Fruit fly (Drosophila melanogaster): ENCODE results near the gene CG31650.

Gene CG31650

DNA sequence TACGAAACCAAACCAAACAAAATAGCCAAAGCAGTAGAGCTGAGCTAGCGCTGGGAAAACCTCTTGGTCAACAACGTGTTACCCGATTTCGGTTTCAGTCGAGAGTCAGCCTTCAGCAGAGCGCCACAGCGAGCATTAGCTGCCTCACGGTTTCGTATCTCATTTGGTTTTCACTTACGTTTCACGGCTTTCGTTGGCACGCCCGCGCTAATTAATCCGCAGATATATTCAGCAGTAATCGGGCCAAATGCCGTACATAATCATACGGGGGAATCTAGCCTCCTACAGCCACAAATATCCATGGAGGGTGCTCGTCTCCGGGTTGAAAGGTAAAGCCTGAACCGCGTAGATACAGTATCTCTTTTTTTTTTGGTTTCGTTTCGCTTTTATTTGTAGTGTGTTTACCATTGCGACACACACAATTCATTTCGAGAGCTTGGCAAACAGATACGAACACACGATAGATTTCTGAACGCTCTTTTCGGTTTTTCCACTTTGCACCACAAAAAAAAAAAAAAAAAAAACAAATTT is at the start of gene CG31650:
Gene CG31650 (minus strand): TSS at position 352 of the 531 bp plus-strand sequence.
- no peak for TF ChIP-seq h (optimal IDR thresholded peaks at IDR 0.05)
- no peak for TF ChIP-seq ttk (optimal IDR thresholded peaks at IDR 0.05)
- no peak for TF ChIP-seq insv (optimal IDR thresholded peaks at IDR 0.05)
- TF ChIP-seq Myc (optimal IDR thresholded peaks at IDR 0.05) = no peak
- TF ChIP-seq Sin3A (optimal IDR thresholded peaks at IDR 0.05) = no peak
- TF ChIP-seq psq (optimal IDR thresholded peaks at IDR 0.05) = no peak

DNA sequence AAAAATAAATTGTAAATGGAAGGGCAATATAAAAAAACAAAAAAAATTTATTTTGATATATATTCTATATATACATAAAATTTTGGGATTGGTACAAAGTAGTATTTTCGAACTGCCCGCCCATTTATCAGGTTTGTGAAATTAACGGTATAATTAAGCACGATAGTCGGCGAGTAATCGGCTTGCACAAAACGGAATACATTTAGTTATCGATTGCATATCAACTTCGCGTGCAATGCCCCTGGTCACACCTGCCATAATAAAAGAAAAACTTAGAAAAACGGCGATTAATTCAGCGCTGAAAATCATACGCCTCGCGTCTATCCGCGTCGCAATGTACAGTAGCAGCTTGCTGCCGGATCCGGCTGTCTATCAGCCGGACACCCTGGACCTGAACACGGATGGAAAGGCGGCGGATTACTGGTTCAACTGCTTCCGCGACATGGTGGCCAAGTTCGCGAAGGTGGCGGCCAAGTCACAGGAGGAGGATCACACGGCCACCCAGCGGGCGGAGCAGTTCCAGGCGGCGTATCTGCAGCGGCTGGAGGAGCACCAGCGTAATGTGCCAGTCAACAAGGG is 49.3 kb upstream of the CG31650 start, which contains the start of gene CG5828:
Gene CG5828 (plus strand): TSS at position 205 of the 579 bp plus-strand sequence.
- TF ChIP-seq psq (optimal IDR thresholded peaks at IDR 0.05) (no peak), insv (optimal IDR thresholded peaks at IDR 0.05) (no peak), h (optimal IDR thresholded peaks at IDR 0.05) (no peak), ttk (optimal IDR thresholded peaks at IDR 0.05) (no peak), Sin3A (optimal IDR thresholded peaks at IDR 0.05) (no peak), Myc (optimal IDR thresholded peaks at IDR 0.05) (no peak)

DNA sequence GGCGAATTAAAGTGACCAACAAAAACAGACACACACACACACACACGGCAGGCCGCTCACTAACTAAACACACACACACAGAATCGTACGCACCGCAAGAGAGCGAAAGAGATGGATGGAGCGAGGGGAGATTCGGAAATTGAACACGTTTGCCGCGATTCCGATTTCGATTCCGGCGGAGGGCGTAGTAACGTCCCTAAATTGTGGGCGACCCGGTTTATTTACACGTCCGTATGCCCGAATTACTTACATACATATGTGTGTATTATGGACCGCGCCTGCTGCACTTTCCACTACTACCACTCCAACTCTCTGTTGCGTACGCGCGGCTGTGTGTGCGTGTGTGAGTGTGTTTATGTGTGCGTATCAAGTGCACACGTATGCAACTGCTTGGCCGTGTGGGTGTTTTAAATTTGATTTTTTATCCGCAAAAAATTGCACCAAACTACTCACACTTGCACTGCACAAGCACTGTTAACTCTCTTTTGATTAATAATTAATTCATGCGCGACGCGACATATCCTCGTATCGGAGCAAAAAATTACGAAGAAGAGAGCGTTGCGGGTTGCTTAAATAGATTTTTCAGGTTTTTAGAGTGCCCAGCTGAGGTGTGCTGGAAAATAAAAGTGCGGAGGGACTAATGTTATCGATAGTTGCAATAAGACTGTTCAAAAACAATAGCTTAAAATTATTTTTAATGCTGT is 48.6 kb upstream of the CG31650 start, which contains the start of gene Pgant5:
Gene Pgant5 (minus strand): TSS at position 601 of the 704 bp plus-strand sequence.
- no peak for TF ChIP-seq ttk (optimal IDR thresholded peaks at IDR 0.05)

DNA sequence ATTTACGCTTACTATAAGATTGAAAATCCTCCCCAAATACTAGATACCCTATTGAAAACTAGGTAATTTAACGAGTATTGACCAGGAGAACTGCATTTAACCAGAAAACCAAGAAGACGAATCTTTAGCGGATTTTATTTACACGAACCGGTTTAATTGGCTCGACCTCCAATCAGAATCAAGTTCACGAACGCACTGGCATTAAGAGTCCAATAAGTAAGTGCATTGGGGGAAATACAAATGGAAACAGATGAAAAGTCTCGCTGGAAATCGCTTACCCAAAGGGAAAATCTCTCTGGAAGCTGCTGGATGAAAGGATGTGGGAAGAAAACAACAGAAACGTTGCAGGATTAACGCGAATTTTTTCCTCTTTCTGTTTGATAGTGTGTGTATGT is 48.1 kb upstream of the CG31650 start:
- no peak for TF ChIP-seq psq (optimal IDR thresholded peaks at IDR 0.05)

DNA sequence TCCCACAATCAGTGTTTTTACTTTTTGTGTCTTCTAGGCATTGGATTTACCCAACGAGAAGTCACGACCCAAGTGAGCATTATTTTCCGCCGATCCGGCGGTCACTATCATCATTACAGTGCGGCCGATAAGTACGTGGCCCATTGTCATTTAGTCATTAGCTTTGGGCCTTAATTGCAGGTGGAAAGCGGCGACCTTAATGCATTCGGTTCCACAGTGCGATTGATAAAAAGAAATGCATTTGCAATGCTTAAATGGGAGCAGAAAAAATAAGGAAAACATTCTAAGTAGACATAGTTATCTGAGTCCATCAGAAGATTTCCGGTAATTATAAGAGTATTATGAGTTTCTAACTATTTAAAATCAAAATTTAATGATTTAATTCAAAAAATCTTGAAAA is 47.6 kb upstream of the CG31650 start:
- TF ChIP-seq Myc (optimal IDR thresholded peaks at IDR 0.05) (no peak), Sin3A (optimal IDR thresholded peaks at IDR 0.05) (no peak), psq (optimal IDR thresholded peaks at IDR 0.05) (no peak), h (optimal IDR thresholded peaks at IDR 0.05) (no peak), ttk (optimal IDR thresholded peaks at IDR 0.05) (no peak), insv (optimal IDR thresholded peaks at IDR 0.05) (no peak)

DNA sequence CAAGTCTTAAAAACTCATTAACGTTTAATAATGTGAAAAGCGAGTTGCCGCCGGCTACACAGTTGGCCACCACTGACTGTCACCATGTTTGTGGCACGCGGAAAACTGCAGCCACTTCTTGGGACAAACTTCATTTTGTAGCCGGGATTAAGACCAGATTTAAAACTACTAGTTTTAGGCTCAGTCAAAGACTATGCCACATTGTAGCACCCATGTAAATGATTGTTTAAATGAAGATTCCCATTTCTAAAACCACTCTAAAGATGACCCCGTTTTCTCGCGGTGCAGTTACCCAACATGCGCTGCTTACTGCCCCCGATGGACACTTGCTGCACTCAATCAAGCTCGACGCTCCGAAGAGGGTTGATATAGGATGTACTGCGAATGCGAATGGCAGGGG is 45.8 kb upstream of the CG31650 start:
- TF ChIP-seq insv (optimal IDR thresholded peaks at IDR 0.05) (no peak), h (optimal IDR thresholded peaks at IDR 0.05) (no peak), ttk (optimal IDR thresholded peaks at IDR 0.05) (no peak), Myc (optimal IDR thresholded peaks at IDR 0.05) (no peak), psq (optimal IDR thresholded peaks at IDR 0.05) (no peak), Sin3A (optimal IDR thresholded peaks at IDR 0.05) (no peak)

DNA sequence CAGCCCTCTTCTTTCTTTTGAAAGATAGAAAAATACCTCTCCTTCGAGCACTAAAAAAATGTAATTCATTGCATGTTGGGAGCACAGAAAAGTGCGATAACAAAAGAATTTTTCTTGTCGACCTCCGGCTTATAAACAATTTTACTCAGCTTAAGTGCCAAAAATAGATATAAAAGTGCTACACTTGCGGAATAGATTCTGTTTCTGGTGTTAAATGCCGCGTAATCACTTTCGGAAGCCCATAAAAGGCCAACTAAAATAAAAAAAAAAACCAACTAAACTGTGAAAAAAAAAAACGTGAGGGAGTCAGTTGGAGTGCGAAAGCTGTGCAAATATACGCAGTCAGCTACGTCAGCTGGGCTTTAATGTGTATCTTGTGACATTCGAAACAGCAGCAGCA is 45.1 kb upstream of the CG31650 start:
- TF ChIP-seq insv (optimal IDR thresholded peaks at IDR 0.05) (no peak), psq (optimal IDR thresholded peaks at IDR 0.05) (no peak), Myc (optimal IDR thresholded peaks at IDR 0.05) (no peak), ttk (optimal IDR thresholded peaks at IDR 0.05) (no peak), h (optimal IDR thresholded peaks at IDR 0.05) (no peak)

DNA sequence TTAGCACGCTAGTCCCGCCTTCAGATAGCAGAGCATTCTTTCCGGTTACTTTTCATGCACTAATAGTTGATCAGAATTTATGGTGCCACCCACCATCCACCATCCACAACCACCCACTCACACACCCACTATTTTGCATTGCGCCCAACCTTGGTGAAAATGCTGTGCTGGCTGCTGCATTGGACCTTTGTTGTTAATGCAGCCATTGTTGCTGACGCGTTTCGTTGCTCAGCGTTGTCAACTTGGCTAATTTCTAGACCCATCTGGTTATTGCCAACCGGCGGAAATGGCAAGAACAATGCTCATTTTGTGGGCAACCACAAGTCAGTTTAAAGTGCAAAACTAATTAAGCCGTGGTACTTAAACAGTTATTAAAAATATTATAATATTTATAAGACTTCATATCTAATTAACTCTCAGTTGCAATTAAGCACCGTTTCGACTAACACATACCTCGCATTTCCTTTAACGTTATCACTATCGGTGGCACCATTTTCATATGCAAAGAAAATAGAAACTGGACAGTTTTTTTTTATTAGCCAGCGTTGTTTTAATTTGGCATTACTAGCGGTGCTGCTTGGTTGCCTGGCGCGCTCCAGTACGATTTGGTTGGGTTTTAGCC is 44.2 kb upstream of the CG31650 start:
- TF ChIP-seq Sin3A (optimal IDR thresholded peaks at IDR 0.05) (no peak), Myc (optimal IDR thresholded peaks at IDR 0.05) (no peak), h (optimal IDR thresholded peaks at IDR 0.05) (no peak), psq (optimal IDR thresholded peaks at IDR 0.05) (no peak), ttk (optimal IDR thresholded peaks at IDR 0.05) (no peak), insv (optimal IDR thresholded peaks at IDR 0.05) (no peak)

DNA sequence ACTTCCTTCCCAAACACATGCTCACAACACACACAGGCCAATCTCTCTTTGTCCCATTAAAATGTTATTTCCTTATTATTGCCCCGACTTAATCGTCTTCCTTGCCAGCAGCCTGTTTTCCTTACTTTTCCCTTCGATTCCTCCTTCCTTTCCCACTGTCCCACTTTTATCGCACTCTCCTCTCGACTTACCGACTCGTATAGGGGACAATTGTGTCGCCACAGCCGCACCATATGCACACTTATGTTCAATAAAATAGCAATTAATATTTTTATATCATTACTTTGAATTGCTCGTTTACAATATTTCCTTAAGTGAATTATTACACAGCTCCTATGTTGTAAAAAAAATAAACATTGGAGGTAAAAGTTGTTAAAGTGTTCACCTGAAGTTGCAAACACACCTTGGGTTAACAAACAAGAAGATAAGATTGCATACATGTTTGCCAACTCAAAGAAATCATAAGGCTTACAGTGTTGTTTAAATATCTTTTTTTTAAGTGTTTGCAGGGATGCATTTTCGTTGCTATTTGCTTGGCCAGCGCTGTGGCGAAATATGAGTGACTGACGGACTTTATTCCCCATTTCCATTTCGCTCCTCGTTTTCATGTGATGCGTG is 42.5 kb upstream of the CG31650 start:
- TF ChIP-seq psq (optimal IDR thresholded peaks at IDR 0.05) = no peak

DNA sequence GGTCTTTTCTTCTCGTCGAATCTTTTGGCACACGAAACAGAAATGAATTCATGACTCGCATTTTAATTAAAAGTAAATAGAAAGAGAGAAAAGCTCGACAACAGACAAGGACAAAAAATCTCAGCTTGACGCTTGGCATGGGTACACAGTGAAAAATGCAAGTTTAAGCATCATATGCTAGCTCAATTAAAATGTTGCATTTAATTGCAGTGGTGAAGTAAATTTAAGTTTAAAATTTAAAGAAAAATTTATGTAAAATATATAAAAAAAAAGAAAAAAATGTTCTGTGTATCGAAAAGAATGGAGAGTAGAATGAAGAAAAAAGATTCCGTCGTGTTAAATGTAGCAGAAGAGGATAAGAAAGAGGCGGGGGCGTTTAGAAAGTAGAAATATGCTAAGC is 41.0 kb upstream of the CG31650 start:
- TF ChIP-seq Myc (optimal IDR thresholded peaks at IDR 0.05) = no peak
- TF ChIP-seq psq (optimal IDR thresholded peaks at IDR 0.05) = no peak
- TF ChIP-seq insv (optimal IDR thresholded peaks at IDR 0.05) = no peak
- no peak for TF ChIP-seq ttk (optimal IDR thresholded peaks at IDR 0.05)
- no peak for TF ChIP-seq h (optimal IDR thresholded peaks at IDR 0.05)
- no peak for TF ChIP-seq Sin3A (optimal IDR thresholded peaks at IDR 0.05)

DNA sequence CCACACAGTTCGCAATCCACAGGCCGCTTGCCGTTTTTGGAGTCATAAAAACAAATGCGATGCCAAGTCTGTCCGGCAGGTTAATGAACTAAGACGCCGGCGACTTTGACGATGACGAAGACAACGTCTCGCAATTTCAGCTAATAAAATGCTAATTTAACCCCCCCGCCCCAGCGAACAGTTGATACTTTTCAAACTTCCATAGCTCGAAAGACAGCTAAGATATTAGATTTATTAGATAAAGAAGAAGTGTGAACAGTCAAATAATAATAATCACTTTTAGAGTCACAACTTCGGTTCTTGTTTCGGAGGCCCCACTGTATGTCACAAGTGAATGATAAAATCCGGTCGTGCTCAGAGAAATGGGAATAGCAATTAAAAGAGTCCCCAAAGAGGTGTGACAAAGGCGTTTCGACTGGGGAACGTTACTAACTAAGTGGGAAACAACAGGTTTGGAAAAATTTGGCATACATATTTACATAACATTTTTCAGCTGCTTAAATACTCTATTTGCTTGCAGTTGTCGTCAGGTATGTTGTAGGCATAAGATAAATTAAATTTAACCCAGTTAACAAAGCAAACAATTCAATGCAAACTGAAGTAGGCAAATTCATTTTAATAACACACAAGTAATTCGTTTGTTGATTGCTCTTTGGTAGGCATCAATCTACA is 40.2 kb upstream of the CG31650 start:
- TF ChIP-seq insv (optimal IDR thresholded peaks at IDR 0.05) (no peak), ttk (optimal IDR thresholded peaks at IDR 0.05) (no peak), Sin3A (optimal IDR thresholded peaks at IDR 0.05) (no peak), Myc (optimal IDR thresholded peaks at IDR 0.05) (no peak), h (optimal IDR thresholded peaks at IDR 0.05) (no peak), psq (optimal IDR thresholded peaks at IDR 0.05) (no peak)

DNA sequence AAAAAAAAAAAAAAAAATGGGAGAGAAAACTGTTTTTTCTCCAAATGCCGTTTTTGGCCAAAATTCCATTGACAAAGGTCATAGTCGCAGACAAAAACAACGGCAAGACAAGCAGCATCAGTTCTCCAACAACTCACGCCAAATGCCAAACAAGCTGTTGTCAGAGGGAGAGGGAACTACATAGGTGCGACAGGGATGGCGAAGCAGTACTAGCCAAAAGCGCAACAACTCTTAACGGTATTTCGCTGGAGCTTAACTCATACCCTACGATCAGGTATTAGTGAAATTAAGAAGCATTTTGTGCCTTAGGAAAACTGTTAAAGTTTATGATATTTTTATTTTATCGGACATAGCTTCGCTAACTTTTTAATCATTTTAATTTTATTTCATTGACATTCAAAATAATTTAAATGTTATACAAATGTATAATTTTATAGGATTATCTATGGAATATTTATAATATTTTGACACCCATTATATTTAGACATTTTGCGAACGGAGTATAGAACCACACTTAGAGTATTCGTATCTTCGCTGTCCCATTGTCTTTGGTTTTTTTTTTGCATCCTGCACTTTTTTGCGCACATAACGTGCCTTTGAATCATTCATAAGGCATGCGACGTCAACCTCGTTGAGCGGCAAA is 35.8 kb upstream of the CG31650 start:
- TF ChIP-seq Myc (optimal IDR thresholded peaks at IDR 0.05) (no peak), insv (optimal IDR thresholded peaks at IDR 0.05) (no peak), ttk (optimal IDR thresholded peaks at IDR 0.05) (no peak), Sin3A (optimal IDR thresholded peaks at IDR 0.05) (no peak), psq (optimal IDR thresholded peaks at IDR 0.05) (no peak), h (optimal IDR thresholded peaks at IDR 0.05) (no peak)
